Fruit fly (Drosophila melanogaster): Measurements from ENCODE around the gene TfAP-2.

- TF ChIP-seq h (optimal IDR thresholded peaks at IDR 0.05) (no peak), insv (optimal IDR thresholded peaks at IDR 0.05) (no peak), psq (optimal IDR thresholded peaks at IDR 0.05) (no peak), Sin3A (optimal IDR thresholded peaks at IDR 0.05) (no peak), ttk (optimal IDR thresholded peaks at IDR 0.05) (no peak)
Measured at dm6 chr3L:21586528-21586927, at the start of gene TfAP-2.

Data from Kc167 (cell line).